Worm (Caenorhabditis elegans): ENCODE measurements around the gene Y81B9A.2.

Gene Y81B9A.2

DNA sequence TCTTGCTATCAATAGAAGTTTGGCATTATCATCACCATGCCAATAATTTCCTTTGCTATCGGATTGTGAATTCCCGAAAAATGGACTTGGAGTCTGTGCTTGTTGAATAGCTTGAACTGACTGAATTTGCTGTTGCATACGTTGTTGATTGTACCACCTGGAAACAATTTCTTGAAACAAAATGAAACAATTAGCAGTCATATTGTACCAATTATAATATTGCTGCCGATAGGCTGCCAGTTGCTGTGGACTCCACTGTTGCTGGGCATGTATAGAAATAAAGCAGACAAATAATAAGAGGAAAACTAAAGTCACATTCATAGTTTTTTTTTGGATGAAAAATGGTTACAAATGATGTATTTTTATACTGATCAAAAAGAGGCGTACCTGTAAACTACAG, 17.0 kb upstream of the Y81B9A.2 start, which contains the start of gene B0563.10:
TSS of gene B0563.10 (minus strand) at position 325 of the 400 bp plus-strand sequence.
- TF ChIP-seq tag-97 (GFP tag; IDR thresholded peaks at IDR 0.05), result no peak
- no peak for TF ChIP-seq nhr-48 (tag; optimal IDR thresholded peaks at IDR 0.05)
- no peak for TF ChIP-seq mdt-29 (GFP tag; IDR thresholded peaks at IDR 0.05)
- no peak for TF ChIP-seq daf-19 (GFP tag; conservative IDR thresholded peaks at IDR 0.05)

ce11 chrX:9168239-9168638, 15.7 kb upstream of the Y81B9A.2 start, which contains the start of gene B0563.9:
B0563.9 (plus strand) TSS chrX:9168539.
- TF ChIP-seq nhr-237 (tag; optimal IDR thresholded peaks at IDR 0.05) (no peak), saeg-2 (GFP tag; IDR thresholded peaks at IDR 0.05) (no peak), madf-5 (GFP tag; IDR thresholded peaks at IDR 0.05) (no peak), aha-1 (tag) (no peak), ceh-28 (tag; optimal IDR thresholded peaks at IDR 0.05) (no peak), lin-39 (tag; optimal IDR thresholded peaks at IDR 0.05) (no peak), mxl-3 (GFP tag; optimal IDR thresholded peaks at IDR 0.05) (no peak), mes-2 (tag; optimal IDR thresholded peaks at IDR 0.05; ENCODE audit: poor library complexity, severe bottlenecking) (no peak), daf-12 (tag; optimal IDR thresholded peaks at IDR 0.05) (no peak), nhr-28 (tag; optimal IDR thresholded peaks at IDR 0.05) (no peak), cey-2 (tag; optimal IDR thresholded peaks at IDR 0.05; ENCODE audit: borderline replicate concordance, insufficient read depth) (no peak), attf-4 (tag; optimal IDR thresholded peaks at IDR 0.05) (no peak), zip-2 (tag; optimal IDR thresholded peaks at IDR 0.05) (no peak), ceh-62 (tag; optimal IDR thresholded peaks at IDR 0.05) (no peak), rbr-2 (tag; optimal IDR thresholded peaks at IDR 0.05) (no peak), snpc-1.2 (GFP tag; IDR thresholded peaks at IDR 0.05) (no peak), nhr-41 (GFP tag; IDR thresholded peaks at IDR 0.05) (no peak), egl-43 (GFP tag; IDR thresholded peaks at IDR 0.05) (no peak), zag-1 (tag; optimal IDR thresholded peaks at IDR 0.05) (no peak), nhr-25 (tag; optimal IDR thresholded peaks at IDR 0.05; ENCODE audit: borderline replicate concordance, insufficient read depth) (no peak)

DNA sequence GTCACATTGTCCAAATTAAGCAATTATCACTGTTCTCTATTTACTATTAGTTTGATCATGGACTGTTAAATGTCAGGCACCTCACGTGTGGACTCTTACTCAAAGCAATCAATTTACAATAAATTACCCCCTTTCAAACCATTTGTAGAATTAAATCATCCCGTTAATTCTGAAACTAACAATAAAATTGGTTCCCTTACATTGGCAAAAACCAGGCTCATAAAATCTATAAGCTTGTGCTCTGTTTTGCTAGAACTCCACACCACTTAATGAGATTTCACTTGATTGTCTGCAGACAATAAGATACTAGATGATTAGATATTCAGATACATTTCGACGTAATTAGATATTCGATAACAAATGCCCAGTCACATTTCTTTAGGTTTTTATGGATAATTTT, 13.9 kb upstream of the Y81B9A.2 start:
- TF ChIP-seq unc-62 (GFP tag; optimal IDR thresholded peaks at IDR 0.05 in 1 of 2), result peak in 1 of 2 experiments; percentile 91
- TF ChIP-seq unc-62 (tag; optimal IDR thresholded peaks at IDR 0.05), result no peak
- TF ChIP-seq dpl-1 (GFP tag; optimal IDR thresholded peaks at IDR 0.05), result no peak

DNA sequence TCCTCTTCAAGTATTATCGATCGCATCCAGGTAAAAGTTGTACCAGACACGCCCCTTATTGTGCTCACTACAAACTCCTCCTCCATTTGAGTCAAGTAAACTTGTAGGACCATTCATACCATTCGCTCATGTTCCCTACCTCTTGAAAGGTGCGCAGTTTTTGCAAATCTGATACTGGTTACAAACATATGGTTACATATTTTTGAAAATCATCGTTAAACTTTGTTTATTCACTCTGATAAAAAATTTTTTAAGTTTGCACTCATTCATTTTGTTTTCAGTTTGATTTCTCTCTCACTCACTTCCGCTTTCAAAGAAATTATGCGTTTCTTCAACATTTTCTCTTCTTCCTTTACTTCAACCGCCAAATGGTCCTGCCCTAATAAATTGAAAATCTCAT, 12.7 kb upstream of the Y81B9A.2 start, which contains the start of gene B0563.1:
TSS of gene B0563.1 (plus strand) at position 301 of the 400 bp plus-strand sequence.
- no peak for TF ChIP-seq pqm-1 (tag; optimal IDR thresholded peaks at IDR 0.05)
- no peak for TF ChIP-seq ZK337.2 (GFP tag; IDR thresholded peaks at IDR 0.05)
- TF ChIP-seq pha-4 (GFP tag; IDR thresholded peaks at IDR 0.05), result no peak
- TF ChIP-seq pha-4 (tag; optimal IDR thresholded peaks at IDR 0.05), result no peak
- no peak for TF ChIP-seq aha-1 (tag)
- no peak for TF ChIP-seq Y48G9A.11 (GFP tag; IDR thresholded peaks at IDR 0.05)
- no peak for TF ChIP-seq zfp-2 (tag; optimal IDR thresholded peaks at IDR 0.05)
- TF ChIP-seq unc-130 (GFP tag; optimal IDR thresholded peaks at IDR 0.05), result no peak
- TF ChIP-seq egl-43 (GFP tag; IDR thresholded peaks at IDR 0.05), result no peak
- TF ChIP-seq fos-1 (tag; optimal IDR thresholded peaks at IDR 0.05), result no peak
- TF ChIP-seq daf-8 (GFP tag; IDR thresholded peaks at IDR 0.05), result no peak
- no peak for TF ChIP-seq nhr-48 (tag; optimal IDR thresholded peaks at IDR 0.05)
- no peak for TF ChIP-seq ceh-28 (tag; optimal IDR thresholded peaks at IDR 0.05)
- no peak for TF ChIP-seq lin-29 (GFP tag; IDR thresholded peaks at IDR 0.05)

All from whole organism, L4 larva.